Fruit fly (Drosophila melanogaster) whole organism, embryonic: ENCODE measurements around the gene CG9297.
A peak's percentile ranks its signal among the peaks of the same experiment; 100 is the strongest.

Source experiments
- Adf1 ChIP-seq: fragments of 200-800 bp; sonication (Bioruptor generic); IDR thresholded peaks from 2 replicates; pipeline ENCODE4 v1.3.6; 2022; ENCODE audit warnings: missing biosample characterization, missing genetic modification characterization
- Atf-2 ChIP-seq: fragments of 200-800 bp; sonication (Bioruptor generic); optimal IDR thresholded peaks from 2 replicates; lab custom pipeline; 2016; ENCODE audit warnings: missing biosample characterization, missing genetic modification characterization
- CG10366 ChIP-seq: fragments of 200-800 bp; sonication (Bioruptor generic); IDR thresholded peaks from 2 replicates; pipeline ENCODE4 v1.3.6; 2022; ENCODE audit warnings: missing biosample characterization, missing genetic modification characterization
- CG10543 ChIP-seq: fragments of 200-800 bp; sonication (Bioruptor generic); optimal IDR thresholded peaks from 3 replicates; lab custom pipeline; 2017; ENCODE audit warnings: missing biosample characterization, mild to moderate bottlenecking, missing genetic modification characterization, moderate library complexity
- CG11504 ChIP-seq: fragments of 200-800 bp; sonication (Bioruptor generic); optimal IDR thresholded peaks from 3 replicates; lab custom pipeline; 2019; ENCODE audit warnings: missing biosample characterization, mild to moderate bottlenecking, missing genetic modification characterization, moderate library complexity
- CG13424 ChIP-seq: fragments of 200-800 bp; sonication (Bioruptor generic); optimal IDR thresholded peaks from 2 replicates; lab custom pipeline; 2019; ENCODE audit warnings: missing biosample characterization, mild to moderate bottlenecking, missing genetic modification characterization, moderate library complexity
- CG13894 ChIP-seq: fragments of 200-800 bp; sonication (Bioruptor generic); optimal IDR thresholded peaks from 3 replicates; lab custom pipeline; 2018; ENCODE audit warnings: missing biosample characterization, mild to moderate bottlenecking, missing genetic modification characterization, moderate library complexity
- CG1603 ChIP-seq: fragments of 200-800 bp; sonication (Bioruptor generic); optimal IDR thresholded peaks from 2 replicates; lab custom pipeline; 2019; ENCODE audit warnings: missing biosample characterization, mild to moderate bottlenecking, missing genetic modification characterization, moderate library complexity
- CG16813 ChIP-seq: fragments of 200-800 bp; sonication (Bioruptor generic); IDR thresholded peaks from 3 replicates; pipeline ENCODE4 v1.3.6; 2022; ENCODE audit warnings: missing biosample characterization, missing genetic modification characterization; ENCODE audit not compliant: partially characterized antibody
- CG18599 ChIP-seq: fragments of 200-800 bp; sonication (Bioruptor generic); optimal IDR thresholded peaks from 3 replicates; lab custom pipeline; 2017; ENCODE audit warnings: missing biosample characterization, missing genetic modification characterization, mild to moderate bottlenecking, moderate library complexity, missing genetic modification reagents
- CG31224 ChIP-seq: fragments of 200-800 bp; sonication (Bioruptor generic); IDR thresholded peaks from 2 replicates; pipeline ENCODE4 v1.3.6; 2022; ENCODE audit warnings: missing biosample characterization, missing genetic modification characterization
- CG8089 ChIP-seq: fragments of 200-800 bp; sonication (Bioruptor generic); optimal IDR thresholded peaks from 3 replicates; lab custom pipeline; 2016; ENCODE audit warnings: missing biosample characterization, missing genetic modification characterization
- CG8924 ChIP-seq: fragments of 200-800 bp; optimal IDR thresholded peaks from 3 replicates; lab custom pipeline; 2019; ENCODE audit warnings: missing biosample characterization, mild to moderate bottlenecking, missing genetic modification characterization, moderate library complexity
- Chrac-16 ChIP-seq: fragments of 200-800 bp; sonication (Bioruptor generic); optimal IDR thresholded peaks from 3 replicates; lab custom pipeline; 2016; ENCODE audit warnings: missing biosample characterization, missing genetic modification characterization
- D19B ChIP-seq: fragments of 200-800 bp; sonication (Bioruptor generic); optimal IDR thresholded peaks from 2 replicates; lab custom pipeline; 2017; ENCODE audit warnings: missing biosample characterization, mild to moderate bottlenecking, missing genetic modification characterization
- Deaf1 ChIP-seq: fragments of 200-800 bp; optimal IDR thresholded peaks from 3 replicates; lab custom pipeline; 2019; ENCODE audit warnings: missing biosample characterization, mild to moderate bottlenecking, missing genetic modification characterization, moderate library complexity
- Fer1 ChIP-seq: fragments of 200-800 bp; sonication (Bioruptor generic); optimal IDR thresholded peaks from 2 replicates; lab custom pipeline; 2017; ENCODE audit warnings: missing biosample characterization, mild to moderate bottlenecking, missing genetic modification characterization
- Gug ChIP-seq: fragments of 200-800 bp; sonication (Bioruptor generic); IDR thresholded peaks from 4 replicates; pipeline ENCODE4 v1.3.6; 2022; ENCODE audit warnings: missing biosample characterization, missing genetic modification characterization
- Hey ChIP-seq: fragments of 200-800 bp; sonication (Bioruptor generic); optimal IDR thresholded peaks from 3 replicates; lab custom pipeline; 2018; ENCODE audit warnings: missing biosample characterization, mild to moderate bottlenecking, missing genetic modification characterization
- Hr51 ChIP-seq, 2 experiments: fragments of 200-800 bp; sonication (Bioruptor generic); optimal IDR thresholded peaks; 2 replicates in 1 of 2; 3 replicates in 1 of 2; lab custom pipeline; 2016 to 2018; ENCODE audit warnings: missing biosample characterization in 2 of 2, missing genetic modification characterization in 2 of 2, mild to moderate bottlenecking in 1 of 2, moderate library complexity in 1 of 2
- TFAM ChIP-seq: fragments of 200-800 bp; sonication (Bioruptor generic); optimal IDR thresholded peaks from 2 replicates; lab custom pipeline; 2017; ENCODE audit warnings: missing biosample characterization, missing genetic modification characterization, inconsistent platforms
- abd-A ChIP-seq: fragments of 200-800 bp; sonication (Bioruptor generic); optimal IDR thresholded peaks from 3 replicates; lab custom pipeline; 2019; ENCODE audit warnings: missing biosample characterization, mild to moderate bottlenecking, missing genetic modification characterization, moderate library complexity
- cg ChIP-seq: fragments of 200-800 bp; sonication (Bioruptor generic); optimal IDR thresholded peaks from 3 replicates; lab custom pipeline; 2019; ENCODE audit warnings: missing biosample characterization, mild to moderate bottlenecking, missing genetic modification characterization, moderate library complexity
- chinmo ChIP-seq: fragments of 200-800 bp; sonication (Bioruptor generic); IDR thresholded peaks from 4 replicates; pipeline ENCODE4 v1.3.6; 2022; ENCODE audit warnings: missing biosample characterization, missing genetic modification characterization; ENCODE audit not compliant: partially characterized antibody
- ci ChIP-seq: fragments of 200-800 bp; sonication (Bioruptor generic); IDR thresholded peaks from 3 replicates; pipeline ENCODE4 v1.3.6; 2022; ENCODE audit warnings: missing biosample characterization, missing genetic modification characterization
- crol ChIP-seq: fragments of 200-800 bp; sonication (Bioruptor generic); IDR thresholded peaks from 2 replicates; pipeline ENCODE4 v1.3.6; 2022; ENCODE audit warnings: missing biosample characterization, missing genetic modification characterization
- exex ChIP-seq: fragments of 200-800 bp; sonication (Bioruptor generic); optimal IDR thresholded peaks from 4 replicates; lab custom pipeline; 2018; ENCODE audit warnings: missing biosample characterization, mild to moderate bottlenecking, missing genetic modification characterization, moderate library complexity
- grau ChIP-seq: fragments of 200-800 bp; optimal IDR thresholded peaks from 3 replicates; lab custom pipeline; 2019; ENCODE audit warnings: missing biosample characterization, mild to moderate bottlenecking, missing genetic modification characterization, moderate library complexity
- h ChIP-seq: fragments of >200 bp; optimal IDR thresholded peaks from 2 replicates; lab custom pipeline; 2017
- mirr ChIP-seq: fragments of 200-800 bp; sonication (Bioruptor generic); optimal IDR thresholded peaks from 3 replicates; lab custom pipeline; 2018; ENCODE audit warnings: missing biosample characterization, mild to moderate bottlenecking, missing genetic modification characterization
- nerfin-1 ChIP-seq: fragments of 200-800 bp; sonication (Bioruptor generic); optimal IDR thresholded peaks from 3 replicates; lab custom pipeline; 2019; ENCODE audit warnings: missing biosample characterization, mild to moderate bottlenecking, missing genetic modification characterization, moderate library complexity
- psq ChIP-seq: fragments of 200-800 bp; sonication (Bioruptor generic); optimal IDR thresholded peaks from 2 replicates; lab custom pipeline; 2017; ENCODE audit warnings: missing biosample characterization, missing genetic modification characterization
- schlank ChIP-seq: fragments of 200-800 bp; sonication (Bioruptor generic); optimal IDR thresholded peaks from 2 replicates; lab custom pipeline; 2018; ENCODE audit warnings: missing biosample characterization, mild to moderate bottlenecking, missing genetic modification characterization
- scrt ChIP-seq: fragments of 200-800 bp; sonication (Bioruptor generic); optimal IDR thresholded peaks from 2 replicates; lab custom pipeline; 2018; ENCODE audit warnings: missing biosample characterization, mild to moderate bottlenecking, missing genetic modification characterization, moderate library complexity
- sd ChIP-seq: fragments of 200-800 bp; sonication (Bioruptor generic); optimal IDR thresholded peaks from 3 replicates; lab custom pipeline; 2018; ENCODE audit warnings: missing biosample characterization, mild to moderate bottlenecking, missing genetic modification characterization, moderate library complexity
- sens ChIP-seq: fragments of 200-800 bp; sonication (Bioruptor generic); peaks from one replicate; lab custom pipeline; 2016; ENCODE audit warnings: missing biosample characterization, missing genetic modification characterization
- ttk ChIP-seq: fragments of 200-800 bp; sonication (Bioruptor generic); IDR thresholded peaks from 2 replicates; pipeline ENCODE4 v2.1.2; 2022; ENCODE audit warnings: missing biosample characterization, missing genetic modification characterization
- zen2 ChIP-seq: fragments of 200-800 bp; sonication (Bioruptor generic); IDR thresholded peaks from 3 replicates; pipeline ENCODE4 v1.3.6; 2022; ENCODE audit warnings: missing biosample characterization, missing genetic modification characterization; ENCODE audit not compliant: partially characterized antibody

CG9297 gene

dm6 chr3R:13804971-13805603, 33.8 kb downstream of the CG9297 start:
- TF ChIP-seq schlank (tag; lab: Kevin White, UChicago) (no peak), Fer1 (GFP tag; lab: Kevin White, UChicago) (no peak), CG16813 (GFP tag; lab: Robert Waterston, UW) (0 out of 3 replicates have a peak, but pooled peaks have one; percentile 23), CG31224 (GFP tag; lab: Robert Waterston, UW) (peak; percentile 89), CG18599 (GFP tag; lab: Kevin White, UChicago) (peak; percentile 17), CG11504 (peak; percentile 50), grau (peak; percentile 86), Adf1 (GFP tag; lab: Robert Waterston, UW) (peak; percentile 68), nerfin-1 (tag; lab: Kevin White, UChicago) (peak; percentile 48), sd (tag; lab: Kevin White, UChicago) (peak; percentile 14), TFAM (no peak), CG13424 (tag; lab: Kevin White, UChicago) (no peak), crol (peak; percentile 98), CG10543 (GFP tag; lab: Kevin White, UChicago) (peak; percentile 50), ttk (GFP tag; lab: Robert Waterston, UW) (peak; percentile 6; the same call in 1 of the 2 replicates), Chrac-16 (GFP tag; lab: Kevin White, UChicago) (no peak), cg (GFP tag; lab: Kevin White, UChicago) (peak; percentile 50), mirr (GFP tag; lab: Kevin White, UChicago) (peak; percentile 59), CG13894 (tag; lab: Kevin White, UChicago) (peak; percentile 23), CG8924 (tag; lab: Kevin White, UChicago) (peak; percentile 5), CG8089 (GFP tag; lab: Kevin White, UChicago) (no peak), zen2 (GFP tag; lab: Robert Waterston, UW) (0 out of 3 replicates have a peak, but pooled peaks have one; percentile 46), Hr51 (GFP tag; optimal IDR thresholded peaks at IDR 0.05; lab: Kevin White, UChicago) (peak in 1 of 2 experiments; percentile 25), exex (tag; lab: Kevin White, UChicago) (no peak), CG10366 (GFP tag; lab: Robert Waterston, UW) (no peak), chinmo (GFP tag; lab: Robert Waterston, UW) (0 out of 4 replicates have a peak, but pooled peaks have one; percentile 69), sens (no peak), psq (GFP tag; lab: Kevin White, UChicago) (no peak), abd-A (peak; percentile 88), ci (0 out of 3 replicates have a peak, but pooled peaks have one; percentile 23), Gug (GFP tag; lab: Robert Waterston, UW) (0 out of 4 replicates have a peak, but pooled peaks have one; percentile 14), scrt (GFP tag; lab: Kevin White, UChicago) (peak; percentile 19), h (lab: Kevin White, UChicago) (no peak), Atf-2 (GFP tag; lab: Kevin White, UChicago) (no peak), D19B (peak; percentile 75), CG1603 (no peak), Hey (tag; lab: Kevin White, UChicago) (peak; percentile 49), Deaf1 (peak; percentile 10)
